Worm (Caenorhabditis elegans) whole organism, L4 larva: ENCODE measurements around the gene C14A4.6.

Experiments used
- R02D3.7 ChIP-seq: fragments of 150-350 bp; sonication (generic microtip); optimal IDR thresholded peaks from 3 replicates; lab custom pipeline; 2014; ENCODE audit warnings: missing biosample characterization, missing genetic modification characterization
- T26A8.4 ChIP-seq: fragments of 200-800 bp; sonication (Bioruptor generic); IDR thresholded peaks from 2 replicates; pipeline ENCODE4 v1.3.6; 2022; ENCODE audit warnings: missing genetic modification characterization, missing compliant biosample characterization
- Y75B8A.6 ChIP-seq: fragments of 200-800 bp; sonication (Bioruptor generic); IDR thresholded peaks from 2 replicates; pipeline ENCODE4 v1.3.6; 2022; ENCODE audit warnings: missing genetic modification reagents, missing genetic modification characterization, missing compliant biosample characterization
- aly-2 ChIP-seq: sonication (generic microtip); optimal IDR thresholded peaks from 2 replicates; lab custom pipeline; 2018; ENCODE audit warnings: missing biosample characterization, missing genetic modification characterization
- ama-1 ChIP-seq: fragments of 150-350 bp; optimal IDR thresholded peaks from 2 replicates; lab custom pipeline; 2014; ENCODE audit warnings: inconsistent platforms, mixed read lengths
- arid-1 ChIP-seq: fragments of 200-800 bp; sonication (Bioruptor generic); conservative IDR thresholded peaks from 2 replicates; pipeline ENCODE4 v1.3.6; 2022; ENCODE audit warnings: missing genetic modification reagents, missing genetic modification characterization, missing compliant biosample characterization
- ceh-28 ChIP-seq: fragments of 150-350 bp; optimal IDR thresholded peaks from 2 replicates; lab custom pipeline; 2014; ENCODE audit warnings: missing biosample characterization, missing genetic modification reagents, missing genetic modification characterization
- ceh-62 ChIP-seq: sonication (generic microtip); optimal IDR thresholded peaks from 2 replicates; lab custom pipeline; 2017; ENCODE audit warnings: missing biosample characterization, missing genetic modification characterization
- ctbp-1 ChIP-seq: fragments of 200-800 bp; sonication (Bioruptor generic); IDR thresholded peaks from 2 replicates; pipeline ENCODE4 v1.3.6; 2022; ENCODE audit warnings: missing genetic modification reagents, missing genetic modification characterization, missing compliant biosample characterization
- daf-12 ChIP-seq: fragments of 150-350 bp; optimal IDR thresholded peaks from 2 replicates; lab custom pipeline; 2014; ENCODE audit warnings: missing biosample characterization, missing genetic modification reagents, missing genetic modification characterization
- daf-16 ChIP-seq, 3 experiments: sonication (generic microtip); optimal IDR thresholded peaks; 2 replicates each; lab custom pipeline; 2016 to 2017; ENCODE audit warnings: missing genetic modification characterization in 3 of 3, missing genetic modification reagents in 3 of 3, mild to moderate bottlenecking in 2 of 3, missing compliant biosample characterization in 2 of 3, missing biosample characterization in 1 of 3, moderate library complexity in 1 of 3
- dpl-1 ChIP-seq: fragments of 150-350 bp; optimal IDR thresholded peaks from 2 replicates; lab custom pipeline; 2014; ENCODE audit warnings: missing biosample characterization, missing genetic modification reagents, missing genetic modification characterization
- duxl-1 ChIP-seq: sonication (generic microtip); optimal IDR thresholded peaks from 2 replicates; lab custom pipeline; 2016; ENCODE audit warnings: mild to moderate bottlenecking, missing genetic modification characterization, moderate library complexity, missing compliant biosample characterization; ENCODE audit not compliant: poor library complexity
- dve-1 ChIP-seq: sonication (generic microtip); optimal IDR thresholded peaks from 2 replicates; lab custom pipeline; 2017; ENCODE audit warnings: antibody characterized with exemption, mild to moderate bottlenecking, missing genetic modification characterization, missing compliant biosample characterization; ENCODE audit not compliant: insufficient read depth
- egl-43 ChIP-seq: fragments of 200-800 bp; sonication (Bioruptor generic); IDR thresholded peaks from 2 replicates; pipeline ENCODE4 v1.3.6; 2022; ENCODE audit warnings: missing genetic modification reagents, missing genetic modification characterization, missing compliant biosample characterization
- gei-8 ChIP-seq: fragments of 200-800 bp; sonication (Bioruptor generic); optimal IDR thresholded peaks from 2 replicates; lab custom pipeline; 2018; ENCODE audit warnings: mild to moderate bottlenecking, missing genetic modification characterization, missing compliant biosample characterization
- hif-1 ChIP-seq, 2 experiments: sonication (generic microtip); optimal IDR thresholded peaks; 2 replicates each; lab custom pipeline; 2016 to 2017; ENCODE audit warnings: missing compliant biosample characterization in 2 of 2, missing genetic modification characterization in 2 of 2, missing genetic modification reagents in 2 of 2, missing genotype in 2 of 2, mild to moderate bottlenecking in 1 of 2
- hlh-30 ChIP-seq: sonication (generic microtip); optimal IDR thresholded peaks from 2 replicates; lab custom pipeline; 2017; ENCODE audit warnings: antibody characterized with exemption, mild to moderate bottlenecking, missing genetic modification characterization, missing compliant biosample characterization; ENCODE audit not compliant: insufficient read depth
- hmg-1.1 ChIP-seq: fragments of 200-800 bp; sonication (Bioruptor generic); IDR thresholded peaks from 2 replicates; pipeline ENCODE4 v1.3.6; 2022; ENCODE audit warnings: missing genetic modification reagents, missing genetic modification characterization, missing compliant biosample characterization
- lin-29 ChIP-seq: fragments of 200-800 bp; sonication (Bioruptor generic); IDR thresholded peaks from 2 replicates; pipeline ENCODE4 v1.3.6; 2022; ENCODE audit warnings: missing genetic modification reagents, missing genetic modification characterization, missing compliant biosample characterization
- lin-38 ChIP-seq: fragments of 200-800 bp; sonication (Bioruptor generic); IDR thresholded peaks from 2 replicates; pipeline ENCODE4 v1.3.6; 2022; ENCODE audit warnings: missing genetic modification reagents, missing genetic modification characterization, missing compliant biosample characterization
- lir-3 ChIP-seq: sonication (generic microtip); optimal IDR thresholded peaks from 2 replicates; lab custom pipeline; 2016; ENCODE audit warnings: mild to moderate bottlenecking, missing genetic modification characterization, missing compliant biosample characterization
- lsy-2 ChIP-seq, 2 experiments: fragments of 150-350 bp in 1 of 2; sonication (generic microtip) in 1 of 2; optimal IDR thresholded peaks; 2 replicates each; lab custom pipeline; 2014 to 2017; ENCODE audit warnings: missing biosample characterization in 2 of 2, missing genetic modification characterization in 2 of 2
- madf-9 ChIP-seq: fragments of 200-800 bp; sonication (Bioruptor generic); conservative IDR thresholded peaks from 2 replicates; pipeline ENCODE4 v1.3.6; 2022; ENCODE audit warnings: missing genetic modification reagents, missing genetic modification characterization, missing compliant biosample characterization
- mdl-1 ChIP-seq, 2 experiments: fragments of 150-350 bp in 1 of 2; sonication (generic microtip) in 1 of 2; optimal IDR thresholded peaks; 2 replicates each; lab custom pipeline; 2014 to 2017; ENCODE audit warnings: missing biosample characterization in 2 of 2, missing genetic modification characterization in 2 of 2
- mdt-29 ChIP-seq: fragments of 200-800 bp; sonication (Bioruptor generic); IDR thresholded peaks from 2 replicates; pipeline ENCODE4 v1.3.6; 2022; ENCODE audit warnings: missing genetic modification reagents, missing genetic modification characterization, missing compliant biosample characterization
- mep-1 ChIP-seq: fragments of 150-350 bp; sonication (generic microtip); optimal IDR thresholded peaks from 3 replicates; lab custom pipeline; 2014; ENCODE audit warnings: missing biosample characterization, missing genetic modification characterization
- mxl-2 ChIP-seq: fragments of 200-800 bp; sonication (Bioruptor generic); conservative IDR thresholded peaks from 2 replicates; pipeline ENCODE4 v1.3.6; 2022; ENCODE audit warnings: missing genetic modification reagents, missing genetic modification characterization, missing compliant biosample characterization
- mxl-3 ChIP-seq: fragments of 200-800 bp; sonication (Bioruptor generic); optimal IDR thresholded peaks from 2 replicates; lab custom pipeline; 2018; ENCODE audit warnings: mild to moderate bottlenecking, missing genetic modification characterization, missing compliant biosample characterization
- nhr-102 ChIP-seq: sonication (generic microtip); optimal IDR thresholded peaks from 2 replicates; lab custom pipeline; 2016; ENCODE audit warnings: mild to moderate bottlenecking, missing genetic modification characterization, moderate library complexity, missing compliant biosample characterization
- nhr-28 ChIP-seq: fragments of 150-350 bp; optimal IDR thresholded peaks from 2 replicates; lab custom pipeline; 2014; ENCODE audit warnings: missing biosample characterization, missing genetic modification characterization
- nhr-41 ChIP-seq: fragments of 200-800 bp; sonication (Bioruptor generic); IDR thresholded peaks from 2 replicates; pipeline ENCODE4 v1.3.6; 2022; ENCODE audit warnings: missing genetic modification reagents, missing genetic modification characterization, missing compliant biosample characterization
- pha-4 ChIP-seq, 2 experiments: fragments of 150-350 bp in 1 of 2; fragments of 200-800 bp in 1 of 2; sonication (Bioruptor generic) in 1 of 2; IDR thresholded peaks in 1 of 2; optimal IDR thresholded peaks in 1 of 2; 2 replicates each; pipeline versions ENCODE4 v1.3.6 to Lab custom; 2014 to 2022; ENCODE audit warnings: missing genetic modification characterization in 2 of 2, missing genetic modification reagents in 2 of 2, missing biosample characterization in 1 of 2, missing compliant biosample characterization in 1 of 2
- php-3 ChIP-seq: fragments of 200-800 bp; sonication (Bioruptor generic); IDR thresholded peaks from 2 replicates; pipeline ENCODE4 v1.3.6; 2022; ENCODE audit warnings: missing genetic modification reagents, missing genetic modification characterization, missing compliant biosample characterization
- pqm-1 ChIP-seq: sonication (generic microtip); optimal IDR thresholded peaks from 2 replicates; lab custom pipeline; 2017; ENCODE audit warnings: missing biosample characterization, missing genetic modification characterization
- rbr-2 ChIP-seq: sonication (generic microtip); optimal IDR thresholded peaks from 2 replicates; lab custom pipeline; 2016; ENCODE audit warnings: missing genotype, missing genetic modification characterization, missing compliant biosample characterization
- saeg-2 ChIP-seq: fragments of 200-800 bp; sonication (Bioruptor generic); IDR thresholded peaks from 2 replicates; pipeline ENCODE4 v1.3.6; 2022; ENCODE audit warnings: missing genetic modification reagents, missing genetic modification characterization, missing compliant biosample characterization
- snpc-1.2 ChIP-seq: fragments of 200-800 bp; sonication (Bioruptor generic); IDR thresholded peaks from 2 replicates; pipeline ENCODE4 v1.3.6; 2022; ENCODE audit warnings: missing genetic modification reagents, missing genetic modification characterization, missing compliant biosample characterization
- tag-97 ChIP-seq: fragments of 200-800 bp; sonication (Bioruptor generic); IDR thresholded peaks from 2 replicates; pipeline ENCODE4 v1.3.6; 2022; ENCODE audit warnings: missing genetic modification characterization, missing compliant biosample characterization
- tra-1 ChIP-seq: fragments of 200-800 bp; sonication (Bioruptor generic); IDR thresholded peaks from 2 replicates; pipeline ENCODE4 v1.3.6; 2022; ENCODE audit warnings: missing genetic modification reagents, missing genetic modification characterization, missing compliant biosample characterization
- unc-62 ChIP-seq, 3 experiments: fragments of 150-350 bp in 1 of 3; sonication (generic microtip); optimal IDR thresholded peaks in 2 of 3; peaks in 1 of 3; 1 replicate in 1 of 3; 2 replicates in 2 of 3; lab custom pipeline; 2014 to 2017; ENCODE audit warnings: missing biosample characterization in 3 of 3, missing genetic modification characterization in 3 of 3, missing genetic modification reagents in 3 of 3, missing genotype in 1 of 3
- ztf-11 ChIP-seq: fragments of 150-350 bp; optimal IDR thresholded peaks from 2 replicates; lab custom pipeline; 2014; ENCODE audit warnings: missing biosample characterization, missing genetic modification characterization

C14A4.6 gene

ce11 chrII:10563368-10563767 lies 31.2 kb downstream of the C14A4.6 start, which contains the start of gene cdc-48.1 (continued):
- TF ChIP-seq arid-1 (GFP tag; lab: Robert Waterston, UW) (peak; percentile 99), R02D3.7 (tag; lab: Kevin White, UChicago) (peak; percentile 67), ctbp-1 (peak; percentile 99), snpc-1.2 (GFP tag; lab: Robert Waterston, UW) (peak; percentile 94)

DNA sequence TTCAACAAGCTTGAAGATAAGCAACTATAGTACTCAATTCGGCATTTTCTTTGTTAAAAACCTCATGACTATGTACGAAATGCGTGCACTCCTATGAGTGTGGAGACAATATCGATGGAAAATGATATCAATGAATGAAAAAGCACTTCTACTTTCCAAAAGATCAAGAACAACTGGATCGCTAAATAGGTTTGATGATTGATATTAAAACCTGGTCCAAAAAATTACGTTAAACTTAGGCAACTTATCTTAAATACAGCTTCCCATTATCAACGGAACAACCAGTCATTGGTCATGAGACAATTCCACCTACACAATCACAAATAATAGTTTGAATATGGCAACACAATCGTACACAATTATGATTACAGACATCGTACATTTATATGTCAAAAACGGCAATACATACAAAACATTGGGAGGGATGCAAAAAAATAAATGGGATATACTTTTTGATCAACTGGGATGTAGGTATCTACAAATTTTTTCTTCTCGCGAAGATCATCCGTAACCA lies 34.8 kb downstream of the C14A4.6 start:
- TF ChIP-seq ctbp-1 = 0 out of 2 replicates have a peak, but pooled peaks have one; percentile 13
- no peak for TF ChIP-seq ceh-62 (tag; lab: Kevin White, UChicago)
- no peak for TF ChIP-seq aly-2 (tag; lab: Kevin White, UChicago)
- peak; percentile 45 for TF ChIP-seq nhr-102 (tag; lab: Kevin White, UChicago)
- TF ChIP-seq lir-3 (tag; lab: Kevin White, UChicago) = no peak
- peak; percentile 32 for TF ChIP-seq nhr-28 (tag; lab: Kevin White, UChicago)
- TF ChIP-seq dve-1 (tag; lab: Kevin White, UChicago) = peak; percentile 77
- no peak for TF ChIP-seq nhr-41 (GFP tag; lab: Robert Waterston, UW)
- TF ChIP-seq pha-4 (GFP tag; IDR thresholded peaks at IDR 0.05; lab: Robert Waterston, UW) = peak; percentile 53; the same call in 1 of the 2 replicates
- no peak for TF ChIP-seq pha-4 (tag; optimal IDR thresholded peaks at IDR 0.05; lab: Kevin White, UChicago)
- TF ChIP-seq unc-62 (GFP tag; optimal IDR thresholded peaks at IDR 0.05 in 1 of 2; lab: Kevin White, UChicago) = peak in 1 of 2 experiments; percentile 95
- no peak for TF ChIP-seq unc-62 (tag; optimal IDR thresholded peaks at IDR 0.05; lab: Kevin White, UChicago)
- TF ChIP-seq saeg-2 (GFP tag; lab: Robert Waterston, UW) = no peak
- peak in 1 of 2 experiments; percentile 29 for TF ChIP-seq lsy-2 (tag; optimal IDR thresholded peaks at IDR 0.05; lab: Kevin White, UChicago)
- peak; percentile 25 for TF ChIP-seq gei-8 (GFP tag; lab: Kevin White, UChicago)
- peak in 1 of 2 experiments; percentile 16 for TF ChIP-seq daf-16 (GFP tag; optimal IDR thresholded peaks at IDR 0.05; lab: Kevin White, UChicago)
- TF ChIP-seq daf-16 (tag; optimal IDR thresholded peaks at IDR 0.05; lab: Kevin White, UChicago) = peak; percentile 75
- no peak for TF ChIP-seq tra-1 (GFP tag; lab: Robert Waterston, UW)
- 0 out of 2 replicates have a peak, but pooled peaks have one; percentile 11 for TF ChIP-seq php-3
- TF ChIP-seq pqm-1 (tag; lab: Kevin White, UChicago) = peak; percentile 33
- TF ChIP-seq lin-38 (GFP tag; lab: Robert Waterston, UW) = peak; percentile 62
- peak; percentile 1 for TF ChIP-seq ama-1 (lab: Kevin White, UChicago)
- TF ChIP-seq Y75B8A.6 (GFP tag; lab: Robert Waterston, UW) = 0 out of 2 replicates have a peak, but pooled peaks have one; percentile 49
- peak; percentile 51 for TF ChIP-seq mep-1 (tag; lab: Kevin White, UChicago)
- peak; percentile 62 for TF ChIP-seq duxl-1
- TF ChIP-seq, all 104 proteins: peak for 16

DNA sequence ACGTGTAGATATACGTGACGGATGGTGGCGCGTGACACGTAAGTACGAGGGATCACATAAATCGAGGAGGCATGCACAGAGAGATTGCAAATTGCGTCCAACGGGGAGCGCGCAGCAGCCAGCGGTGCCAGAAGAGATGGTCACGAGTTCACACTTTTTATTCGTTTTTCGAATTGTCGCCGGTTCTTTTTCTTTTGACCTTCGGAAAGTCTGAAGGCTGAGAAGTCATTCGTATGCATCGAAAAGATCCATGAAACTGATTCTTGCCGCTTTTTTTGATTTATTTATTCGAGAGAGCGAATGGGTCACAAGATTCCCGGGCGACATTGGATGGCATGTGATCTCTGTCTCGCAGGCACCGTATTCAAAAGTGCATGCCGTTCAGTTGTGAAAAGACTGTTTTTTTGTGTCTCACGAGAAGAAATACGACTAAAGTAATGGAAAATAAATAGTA lies 35.6 kb downstream of the C14A4.6 start:
- TF ChIP-seq egl-43 (GFP tag; lab: Robert Waterston, UW) = no peak
- no peak for TF ChIP-seq ztf-11 (tag; lab: Kevin White, UChicago)
- no peak for TF ChIP-seq tag-97 (GFP tag; lab: Robert Waterston, UW)
- peak; percentile 24; the same call in 1 of the 2 replicates for TF ChIP-seq lin-29 (GFP tag; lab: Robert Waterston, UW)
- peak in 1 of 2 experiments; percentile 84 for TF ChIP-seq mdl-1 (tag; optimal IDR thresholded peaks at IDR 0.05; lab: Kevin White, UChicago)
- peak; percentile 17 for TF ChIP-seq nhr-28 (tag; lab: Kevin White, UChicago)
- TF ChIP-seq mdt-29 (GFP tag; lab: Robert Waterston, UW) = peak; percentile 58; the same call in 1 of the 2 replicates
- TF ChIP-seq madf-9 (GFP tag; lab: Robert Waterston, UW) = peak; percentile 1; the same call in 1 of the 2 replicates
- TF ChIP-seq dve-1 (tag; lab: Kevin White, UChicago) = peak; percentile 66
- TF ChIP-seq daf-12 (tag; lab: Kevin White, UChicago) = no peak
- TF ChIP-seq mxl-2 (GFP tag; lab: Robert Waterston, UW) = no peak
- peak; percentile 74 for TF ChIP-seq mep-1 (tag; lab: Kevin White, UChicago)
- TF ChIP-seq hmg-1.1 = peak; percentile 70; the same call in 1 of the 2 replicates
- no peak for TF ChIP-seq ceh-62 (tag; lab: Kevin White, UChicago)
- TF ChIP-seq ceh-28 (tag; lab: Kevin White, UChicago) = no peak
- TF ChIP-seq dpl-1 = peak; percentile 16
- TF ChIP-seq lin-38 (GFP tag; lab: Robert Waterston, UW) = 0 out of 2 replicates have a peak, but pooled peaks have one; percentile 16
- TF ChIP-seq ctbp-1 = peak; percentile 51
- peak; percentile 3 for TF ChIP-seq ama-1 (lab: Kevin White, UChicago)
- TF ChIP-seq rbr-2 (tag; lab: Kevin White, UChicago) = peak; percentile 40
- TF ChIP-seq hlh-30 (tag; lab: Kevin White, UChicago) = peak; percentile 98
- TF ChIP-seq mxl-3 = peak; percentile 53
- TF ChIP-seq hif-1 (tag; optimal IDR thresholded peaks at IDR 0.05; lab: Kevin White, UChicago) = peak in 1 of 2 experiments; percentile 77
- peak; percentile 17; the same call in 1 of the 2 replicates for TF ChIP-seq T26A8.4 (GFP tag; lab: Robert Waterston, UW)
- TF ChIP-seq duxl-1 = peak; percentile 44
